Fruit fly (Drosophila melanogaster) whole organism, embryonic: ENCODE data around the gene Dus1.
A peak's percentile ranks its signal among the peaks of the same experiment; 100 is the strongest.

ENCODE experiments used
- Adf1 ChIP-seq: fragments of 200-800 bp; sonication (Bioruptor generic); IDR thresholded peaks from 2 replicates; pipeline ENCODE4 v1.3.6; 2022; ENCODE audit warnings: missing biosample characterization, missing genetic modification characterization
- Atf6 ChIP-seq: fragments of 200-800 bp; sonication (Bioruptor generic); IDR thresholded peaks from 2 replicates; pipeline ENCODE4 v1.3.6; 2022; ENCODE audit warnings: missing biosample characterization, missing genetic modification characterization
- BEAF-32 ChIP-seq: fragments of 200-800 bp; sonication (Bioruptor generic); optimal IDR thresholded peaks from 3 replicates; lab custom pipeline; 2017; ENCODE audit warnings: missing biosample characterization, missing genetic modification characterization, mild to moderate bottlenecking, moderate library complexity, missing genetic modification reagents
- CG11560 ChIP-seq: fragments of 200-800 bp; sonication (Bioruptor generic); IDR thresholded peaks from 3 replicates; pipeline ENCODE4 v1.3.6; 2022; ENCODE audit warnings: missing biosample characterization, missing genetic modification characterization
- CG1233 ChIP-seq: fragments of 200-800 bp; sonication (Bioruptor generic); optimal IDR thresholded peaks from 4 replicates; lab custom pipeline; 2018; ENCODE audit warnings: missing biosample characterization, mild to moderate bottlenecking, missing genetic modification characterization
- CG12391 ChIP-seq: fragments of 200-800 bp; sonication (Bioruptor generic); optimal IDR thresholded peaks from 3 replicates; lab custom pipeline; 2018; ENCODE audit warnings: missing biosample characterization, mild to moderate bottlenecking, missing genetic modification characterization, moderate library complexity
- CG12744 ChIP-seq: fragments of 200-800 bp; sonication (Bioruptor generic); optimal IDR thresholded peaks from 2 replicates; lab custom pipeline; 2016; ENCODE audit warnings: missing biosample characterization, missing genetic modification characterization
- CG13123 ChIP-seq: fragments of 200-800 bp; sonication (Bioruptor generic); optimal IDR thresholded peaks from 2 replicates; lab custom pipeline; 2016; ENCODE audit warnings: missing biosample characterization, missing genetic modification characterization
- CG14667 ChIP-seq: fragments of 200-800 bp; sonication (Bioruptor generic); IDR thresholded peaks from 2 replicates; pipeline ENCODE4 v1.3.6; 2022; ENCODE audit warnings: missing biosample characterization, missing genetic modification characterization
- CG15514 ChIP-seq: fragments of 200-800 bp; sonication (Bioruptor generic); optimal IDR thresholded peaks from 3 replicates; lab custom pipeline; 2017; ENCODE audit warnings: missing biosample characterization, missing genetic modification characterization, mild to moderate bottlenecking, moderate library complexity, missing genetic modification reagents
- CG16815 ChIP-seq: fragments of 200-800 bp; sonication (Bioruptor generic); optimal IDR thresholded peaks from 3 replicates; lab custom pipeline; 2017; ENCODE audit warnings: missing biosample characterization, mild to moderate bottlenecking, missing genetic modification characterization
- CG17328 ChIP-seq: fragments of 200-800 bp; sonication (Bioruptor generic); IDR thresholded peaks from 2 replicates; pipeline ENCODE4 v1.3.6; 2022; ENCODE audit warnings: missing biosample characterization, missing genetic modification characterization
- CG32772 ChIP-seq: fragments of 200-800 bp; sonication (Bioruptor generic); IDR thresholded peaks from 2 replicates; pipeline ENCODE4 v1.3.6; 2022; ENCODE audit warnings: missing biosample characterization, missing genetic modification characterization
- CG3995 ChIP-seq: fragments of 200-800 bp; sonication (Bioruptor generic); optimal IDR thresholded peaks from 3 replicates; lab custom pipeline; 2016; ENCODE audit warnings: missing biosample characterization, missing genetic modification characterization
- CG5953 ChIP-seq: fragments of 200-800 bp; sonication (Bioruptor generic); IDR thresholded peaks from 2 replicates; pipeline ENCODE4 v1.3.6; 2022; ENCODE audit warnings: missing biosample characterization, missing genetic modification characterization
- CG6813 ChIP-seq: fragments of 200-800 bp; sonication (Bioruptor generic); optimal IDR thresholded peaks from 2 replicates; lab custom pipeline; 2017; ENCODE audit warnings: missing biosample characterization, missing genetic modification characterization, mild to moderate bottlenecking, moderate library complexity, missing genetic modification reagents
- CG8388 ChIP-seq: fragments of 200-800 bp; sonication (Bioruptor generic); optimal IDR thresholded peaks from 2 replicates; lab custom pipeline; 2019; ENCODE audit warnings: missing biosample characterization, mild to moderate bottlenecking, missing genetic modification characterization, moderate library complexity
- CG9609 ChIP-seq: fragments of 200-800 bp; sonication (Bioruptor generic); optimal IDR thresholded peaks from 3 replicates; lab custom pipeline; 2016; ENCODE audit warnings: missing biosample characterization, missing genetic modification characterization
- CTCF ChIP-seq: fragments of 200-800 bp; sonication (Bioruptor generic); optimal IDR thresholded peaks from 2 replicates; lab custom pipeline; 2017; ENCODE audit warnings: missing biosample characterization, mild to moderate bottlenecking, missing genetic modification characterization, moderate library complexity
- Chrac-16 ChIP-seq: fragments of 200-800 bp; sonication (Bioruptor generic); optimal IDR thresholded peaks from 3 replicates; lab custom pipeline; 2016; ENCODE audit warnings: missing biosample characterization, missing genetic modification characterization
- Fer3 ChIP-seq: fragments of 200-800 bp; sonication (Bioruptor generic); optimal IDR thresholded peaks from 2 replicates; lab custom pipeline; 2018; ENCODE audit warnings: missing biosample characterization, mild to moderate bottlenecking, missing genetic modification characterization, moderate library complexity
- GATAe ChIP-seq: fragments of 200-800 bp; sonication (Bioruptor generic); conservative IDR thresholded peaks from 2 replicates; pipeline ENCODE4 v1.3.6; 2022; ENCODE audit warnings: missing biosample characterization, missing genetic modification characterization
- NK7.1 ChIP-seq: fragments of 200-800 bp; sonication (Bioruptor generic); optimal IDR thresholded peaks from 3 replicates; lab custom pipeline; 2016; ENCODE audit warnings: missing biosample characterization, missing genetic modification characterization
- Pdp1 ChIP-seq, 2 experiments: fragments of 200-800 bp; sonication (Bioruptor generic); optimal IDR thresholded peaks; 3 replicates each; lab custom pipeline; 2016; ENCODE audit warnings: missing biosample characterization in 2 of 2, missing genetic modification characterization in 2 of 2, mild to moderate bottlenecking in 1 of 2, moderate library complexity in 1 of 2
- Side ChIP-seq: fragments of 200-800 bp; sonication (Bioruptor generic); optimal IDR thresholded peaks from 2 replicates; lab custom pipeline; 2016; ENCODE audit warnings: missing biosample characterization, missing genetic modification characterization
- Sin3A ChIP-seq: fragments of >200 bp; optimal IDR thresholded peaks from 2 replicates; lab custom pipeline; 2018
- Sry-β ChIP-seq: fragments of 200-800 bp; sonication (Bioruptor generic); optimal IDR thresholded peaks from 2 replicates; lab custom pipeline; 2018; ENCODE audit warnings: missing biosample characterization, mild to moderate bottlenecking, missing genetic modification characterization, moderate library complexity
- TFAM ChIP-seq: fragments of 200-800 bp; sonication (Bioruptor generic); optimal IDR thresholded peaks from 2 replicates; lab custom pipeline; 2017; ENCODE audit warnings: missing biosample characterization, missing genetic modification characterization, inconsistent platforms
- amos ChIP-seq: fragments of 200-800 bp; sonication (Bioruptor generic); IDR thresholded peaks from 2 replicates; pipeline ENCODE4 v1.3.6; 2022; ENCODE audit warnings: missing biosample characterization, missing genetic modification characterization; ENCODE audit not compliant: partially characterized antibody
- bcd ChIP-seq: fragments of 200-800 bp; sonication (Bioruptor generic); optimal IDR thresholded peaks from 2 replicates; lab custom pipeline; 2017; ENCODE audit warnings: missing biosample characterization, mild to moderate bottlenecking, missing genetic modification characterization
- dati ChIP-seq: fragments of 200-800 bp; sonication (Bioruptor generic); IDR thresholded peaks from 2 replicates; pipeline ENCODE4 v1.3.6; 2022; ENCODE audit warnings: missing biosample characterization, missing genetic modification characterization
- fd96Cb ChIP-seq: fragments of 200-800 bp; sonication (Bioruptor generic); optimal IDR thresholded peaks from 2 replicates; lab custom pipeline; 2018; ENCODE audit warnings: missing biosample characterization, mild to moderate bottlenecking, missing genetic modification characterization, moderate library complexity
- gcm2 ChIP-seq: fragments of 200-800 bp; sonication (Bioruptor generic); optimal IDR thresholded peaks from 2 replicates; lab custom pipeline; 2016; ENCODE audit warnings: missing biosample characterization, missing genetic modification characterization
- hb ChIP-seq: fragments of 200-800 bp; sonication (Bioruptor generic); IDR thresholded peaks from 3 replicates; pipeline ENCODE4 v1.3.6; 2022; ENCODE audit warnings: missing biosample characterization, missing genetic modification characterization; ENCODE audit not compliant: partially characterized antibody
- lbe ChIP-seq: fragments of 200-800 bp; sonication (Bioruptor generic); optimal IDR thresholded peaks from 2 replicates; lab custom pipeline; 2016; ENCODE audit warnings: missing biosample characterization, mild to moderate bottlenecking, missing genetic modification characterization
- lmd ChIP-seq: fragments of 200-800 bp; sonication (Bioruptor generic); IDR thresholded peaks from 2 replicates; pipeline ENCODE4 v1.3.6; 2022; ENCODE audit warnings: missing biosample characterization, missing genetic modification characterization
- mam ChIP-seq: fragments of 200-800 bp; sonication (Bioruptor generic); optimal IDR thresholded peaks from 3 replicates; lab custom pipeline; 2016; ENCODE audit warnings: missing biosample characterization, missing genetic modification characterization
- mirr ChIP-seq: fragments of 200-800 bp; sonication (Bioruptor generic); optimal IDR thresholded peaks from 3 replicates; lab custom pipeline; 2018; ENCODE audit warnings: missing biosample characterization, mild to moderate bottlenecking, missing genetic modification characterization
- odd ChIP-seq: fragments of 200-800 bp; sonication (Bioruptor generic); optimal IDR thresholded peaks from 2 replicates; lab custom pipeline; 2017; ENCODE audit warnings: missing biosample characterization, mild to moderate bottlenecking, missing genetic modification characterization
- pho ChIP-seq: fragments of 200-800 bp; sonication (Bioruptor generic); optimal IDR thresholded peaks from 2 replicates; lab custom pipeline; 2016; ENCODE audit warnings: missing biosample characterization, missing genetic modification characterization
- repo ChIP-seq: fragments of 200-800 bp; sonication (Bioruptor generic); optimal IDR thresholded peaks from 2 replicates; lab custom pipeline; 2016; ENCODE audit warnings: missing biosample characterization, missing genetic modification characterization
- ro ChIP-seq: fragments of 200-800 bp; sonication (Bioruptor generic); IDR thresholded peaks from 2 replicates; pipeline ENCODE4 v1.3.6; 2022; ENCODE audit warnings: missing biosample characterization, missing genetic modification characterization
- slbo ChIP-seq: fragments of 200-800 bp; sonication (Bioruptor generic); IDR thresholded peaks from 2 replicates; pipeline ENCODE4 v1.3.6; 2022; ENCODE audit warnings: missing biosample characterization, missing genetic modification characterization
- so ChIP-seq: fragments of 200-800 bp; sonication (Bioruptor generic); IDR thresholded peaks from 3 replicates; pipeline ENCODE4 v1.3.6; 2022; ENCODE audit warnings: missing biosample characterization, missing genetic modification characterization
- tio ChIP-seq: fragments of 200-800 bp; sonication (Bioruptor generic); optimal IDR thresholded peaks from 2 replicates; lab custom pipeline; 2017; ENCODE audit warnings: missing biosample characterization, missing genetic modification characterization, inconsistent platforms
- tll ChIP-seq, 2 experiments: fragments of 200-800 bp in 1 of 2; fragments of >200 bp in 1 of 2; sonication (Bioruptor generic) in 1 of 2; optimal IDR thresholded peaks; 2 replicates each; lab custom pipeline; 2017 to 2019; ENCODE audit warnings: missing biosample characterization in 2 of 2, missing genetic modification characterization in 2 of 2, mild to moderate bottlenecking in 1 of 2, moderate library complexity in 1 of 2
- trem ChIP-seq: fragments of 200-800 bp; optimal IDR thresholded peaks from 3 replicates; lab custom pipeline; 2019; ENCODE audit warnings: missing biosample characterization, mild to moderate bottlenecking, missing genetic modification characterization, moderate library complexity
- usp ChIP-seq: fragments of >200 bp; optimal IDR thresholded peaks from 2 replicates; lab custom pipeline; 2017; ENCODE audit warnings: missing biosample characterization, missing genetic modification characterization
- zen2 ChIP-seq: fragments of 200-800 bp; sonication (Bioruptor generic); IDR thresholded peaks from 3 replicates; pipeline ENCODE4 v1.3.6; 2022; ENCODE audit warnings: missing biosample characterization, missing genetic modification characterization; ENCODE audit not compliant: partially characterized antibody
- zfh2 ChIP-seq: fragments of 200-800 bp; sonication (Bioruptor generic); optimal IDR thresholded peaks from 2 replicates; lab custom pipeline; 2016; ENCODE audit warnings: missing biosample characterization, missing genetic modification characterization

Gene Dus1

DNA sequence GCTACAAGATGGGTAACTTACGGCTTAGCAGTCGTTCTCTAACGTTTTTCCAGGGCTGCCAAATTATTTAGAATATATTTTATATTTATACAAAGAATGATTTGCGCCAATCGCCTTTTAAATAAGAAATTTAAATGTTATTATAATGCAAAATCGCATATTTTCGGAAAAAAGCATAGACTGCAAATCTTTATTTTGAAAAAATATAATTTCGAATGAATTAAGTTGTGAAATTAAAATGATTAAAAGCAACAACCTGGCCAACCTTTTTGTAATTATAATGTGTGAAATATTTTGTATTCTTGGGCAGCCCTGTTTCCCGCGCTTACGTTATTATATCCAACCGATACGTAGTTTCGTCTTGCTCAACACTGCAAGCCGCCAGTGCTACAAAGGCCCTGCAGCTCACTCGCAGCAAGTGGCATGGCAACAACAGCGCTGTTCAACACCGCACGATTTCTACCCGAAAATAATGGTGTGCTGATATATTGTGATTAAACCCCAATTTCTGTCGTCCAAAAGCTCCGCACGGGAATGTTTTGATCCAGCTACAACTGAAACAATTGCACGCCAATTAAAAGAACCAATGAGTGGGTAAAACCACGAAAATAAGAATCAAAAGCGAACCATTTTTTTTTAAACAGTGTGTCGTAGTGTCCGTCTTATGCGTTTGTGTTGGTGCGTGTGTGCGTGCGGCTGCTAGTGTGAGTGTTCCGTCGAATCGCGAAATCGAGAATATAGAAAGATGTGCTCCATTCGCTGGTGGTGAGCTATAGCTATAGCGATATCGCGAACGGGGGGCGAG, 26.1 kb upstream of the Dus1 start, which contains the start of gene Pi3K21B (continued):
- peak; percentile 96 for TF ChIP-seq mam (GFP tag; lab: Kevin White, UChicago)
- TF ChIP-seq CG12744 (GFP tag; lab: Kevin White, UChicago) = peak; percentile 85
- TF ChIP-seq Atf6 (GFP tag; lab: Robert Waterston, UW) = peak; percentile 82
- TF ChIP-seq Fer3 (tag; lab: Kevin White, UChicago) = peak; percentile 89
- peak; percentile 53 for TF ChIP-seq CG6813 (GFP tag; lab: Kevin White, UChicago)
- no peak for TF ChIP-seq hb
- TF ChIP-seq CG13123 = peak; percentile 80
- TF ChIP-seq NK7.1 = peak; percentile 59
- no peak for TF ChIP-seq Sry-β (GFP tag; lab: Kevin White, UChicago)
- TF ChIP-seq gcm2 (GFP tag; lab: Kevin White, UChicago) = peak; percentile 77
- TF ChIP-seq Pdp1 (GFP tag; optimal IDR thresholded peaks at IDR 0.05; lab: Kevin White, UChicago) = peak; percentile 85 to 90
- peak; percentile 90 for TF ChIP-seq pho (GFP tag; lab: Kevin White, UChicago)
- TF ChIP-seq CG3995 (GFP tag; lab: Kevin White, UChicago) = peak; percentile 87
- no peak for TF ChIP-seq zen2
- peak; percentile 92 for TF ChIP-seq CG9609 (GFP tag; lab: Kevin White, UChicago)
- peak; percentile 89 for TF ChIP-seq CG16815 (GFP tag; lab: Kevin White, UChicago)
- TF ChIP-seq CG14667 (GFP tag; lab: Robert Waterston, UW) = peak; percentile 66
- TF ChIP-seq tio (GFP tag; lab: Kevin White, UChicago) = peak; percentile 93
- peak; percentile 49 for TF ChIP-seq BEAF-32 (GFP tag; lab: Kevin White, UChicago)
- peak; percentile 83 for TF ChIP-seq lbe (GFP tag; lab: Kevin White, UChicago)
- peak; percentile 80 for TF ChIP-seq CG8388 (GFP tag; lab: Kevin White, UChicago)
- peak; percentile 77 for TF ChIP-seq Sin3A (lab: Kevin White, UChicago)
- TF ChIP-seq GATAe (GFP tag; lab: Robert Waterston, UW) = no peak
- TF ChIP-seq CG32772 (GFP tag; lab: Robert Waterston, UW) = peak; percentile 82
- TF ChIP-seq so = peak; percentile 83
- TF ChIP-seq dati (GFP tag; lab: Robert Waterston, UW) = 0 out of 2 replicates have a peak, but pooled peaks have one; percentile 13
- no peak; the same call in 1 of the 2 replicates for TF ChIP-seq amos (GFP tag; lab: Robert Waterston, UW)
- TF ChIP-seq Adf1 (GFP tag; lab: Robert Waterston, UW) = peak; percentile 25; the same call in 1 of the 2 replicates
- peak; percentile 78 for TF ChIP-seq CG15514 (GFP tag; lab: Kevin White, UChicago)
- peak; percentile 94 for TF ChIP-seq trem (tag; lab: Kevin White, UChicago)
- TF ChIP-seq Side (GFP tag; lab: Kevin White, UChicago) = peak; percentile 88
- peak; percentile 29 for TF ChIP-seq CTCF
- peak; percentile 73 for TF ChIP-seq mirr (GFP tag; lab: Kevin White, UChicago)
- peak; percentile 92 for TF ChIP-seq Chrac-16 (GFP tag; lab: Kevin White, UChicago)
- TF ChIP-seq CG11560 (tag; lab: Robert Waterston, UW) = peak; percentile 78
- peak; percentile 82 for TF ChIP-seq CG5953 (GFP tag; lab: Robert Waterston, UW)
- no peak for TF ChIP-seq usp (GFP tag; lab: Kevin White, UChicago)
- TF ChIP-seq CG17328 (GFP tag; lab: Robert Waterston, UW) = peak; percentile 75; the same call in 1 of the 2 replicates
- peak; percentile 89 for TF ChIP-seq fd96Cb (tag; lab: Kevin White, UChicago)
- TF ChIP-seq odd (GFP tag; lab: Kevin White, UChicago) = peak; percentile 75
- TF ChIP-seq lmd = peak; percentile 90
- peak; percentile 91 for TF ChIP-seq bcd (GFP tag; lab: Kevin White, UChicago)
- TF ChIP-seq tll (GFP tag; optimal IDR thresholded peaks at IDR 0.05; lab: Kevin White, UChicago) = no peak
- peak; percentile 96 for TF ChIP-seq slbo
- no peak for TF ChIP-seq TFAM (GFP tag; lab: Kevin White, UChicago)
- TF ChIP-seq CG12391 (tag; lab: Kevin White, UChicago) = peak; percentile 93
- TF ChIP-seq zfh2 (GFP tag; lab: Kevin White, UChicago) = peak; percentile 96
- peak; percentile 43; the same call in 1 of the 2 replicates for TF ChIP-seq ro
- peak; percentile 88 for TF ChIP-seq CG1233 (GFP tag; lab: Kevin White, UChicago)
- TF ChIP-seq repo (GFP tag; lab: Kevin White, UChicago) = peak; percentile 90
